Fruit fly (Drosophila melanogaster) whole organism, embryonic: ENCODE measurements around the gene CG15536.

Experiments used
- Bteb2 ChIP-seq: fragments of 200-800 bp; sonication (Bioruptor generic); optimal IDR thresholded peaks from 2 replicates; lab custom pipeline; 2016; ENCODE audit warnings: missing biosample characterization, missing genetic modification characterization
- CG10366 ChIP-seq: fragments of 200-800 bp; sonication (Bioruptor generic); IDR thresholded peaks from 2 replicates; pipeline ENCODE4 v1.3.6; 2022; ENCODE audit warnings: missing biosample characterization, missing genetic modification characterization
- CG10462 ChIP-seq: fragments of 200-800 bp; sonication (Bioruptor generic); optimal IDR thresholded peaks from 2 replicates; lab custom pipeline; 2016; ENCODE audit warnings: missing biosample characterization, missing genetic modification characterization
- CG10979 ChIP-seq: fragments of 200-800 bp; sonication (Bioruptor generic); optimal IDR thresholded peaks from 2 replicates; lab custom pipeline; 2018; ENCODE audit warnings: missing biosample characterization, mild to moderate bottlenecking, missing genetic modification characterization, moderate library complexity
- CG11093 ChIP-seq: fragments of 200-800 bp; sonication (Bioruptor generic); IDR thresholded peaks from 3 replicates; pipeline ENCODE4 v1.3.6; 2022; ENCODE audit warnings: missing biosample characterization, missing genetic modification characterization
- CG11696 ChIP-seq: fragments of 200-800 bp; sonication (Bioruptor generic); IDR thresholded peaks from 2 replicates; pipeline ENCODE4 v1.3.6; 2022; ENCODE audit warnings: missing biosample characterization, missing genetic modification characterization
- CG11723 ChIP-seq: fragments of 200-800 bp; sonication (Bioruptor generic); optimal IDR thresholded peaks from 2 replicates; lab custom pipeline; 2017; ENCODE audit warnings: missing biosample characterization, mild to moderate bottlenecking, missing genetic modification characterization
- CG13287 ChIP-seq: fragments of 200-800 bp; sonication (Bioruptor generic); IDR thresholded peaks from 2 replicates; pipeline ENCODE4 v1.3.6; 2022; ENCODE audit warnings: missing biosample characterization, missing genetic modification characterization; ENCODE audit not compliant: partially characterized antibody
- CG13624 ChIP-seq: fragments of 200-800 bp; sonication (Bioruptor generic); optimal IDR thresholded peaks from 2 replicates; lab custom pipeline; 2016; ENCODE audit warnings: missing biosample characterization, missing genetic modification characterization
- CG15479 ChIP-seq: fragments of 200-800 bp; sonication (Bioruptor generic); optimal IDR thresholded peaks from 3 replicates; lab custom pipeline; 2019; ENCODE audit warnings: missing biosample characterization, mild to moderate bottlenecking, missing genetic modification characterization, moderate library complexity
- CG16813 ChIP-seq: fragments of 200-800 bp; sonication (Bioruptor generic); IDR thresholded peaks from 3 replicates; pipeline ENCODE4 v1.3.6; 2022; ENCODE audit warnings: missing biosample characterization, missing genetic modification characterization; ENCODE audit not compliant: partially characterized antibody
- CG16863 ChIP-seq: fragments of 200-800 bp; sonication (Bioruptor generic); optimal IDR thresholded peaks from 3 replicates; lab custom pipeline; 2016; ENCODE audit warnings: missing biosample characterization, missing genetic modification characterization
- CG2875 ChIP-seq: fragments of 200-800 bp; sonication (Bioruptor generic); optimal IDR thresholded peaks from 2 replicates; lab custom pipeline; 2017; ENCODE audit warnings: missing biosample characterization, mild to moderate bottlenecking, missing genetic modification characterization, missing genetic modification reagents
- CG30403 ChIP-seq: fragments of 200-800 bp; sonication (Bioruptor generic); optimal IDR thresholded peaks from 3 replicates; lab custom pipeline; 2016; ENCODE audit warnings: missing biosample characterization, missing genetic modification characterization
- CG32767 ChIP-seq: fragments of 200-800 bp; sonication (Bioruptor generic); IDR thresholded peaks from 2 replicates; pipeline ENCODE4 v1.3.6; 2022; ENCODE audit warnings: missing biosample characterization, missing genetic modification characterization
- CG4424 ChIP-seq: fragments of 200-800 bp; sonication (Bioruptor generic); optimal IDR thresholded peaks from 3 replicates; lab custom pipeline; 2016; ENCODE audit warnings: missing biosample characterization, missing genetic modification characterization
- CG7556 ChIP-seq: fragments of 200-800 bp; sonication (Bioruptor generic); optimal IDR thresholded peaks from 2 replicates; lab custom pipeline; 2017; ENCODE audit warnings: missing biosample characterization, mild to moderate bottlenecking, missing genetic modification characterization
- CG7963 ChIP-seq: fragments of 200-800 bp; sonication (Bioruptor generic); IDR thresholded peaks from 3 replicates; pipeline ENCODE4 v1.3.6; 2022; ENCODE audit warnings: missing biosample characterization, missing genetic modification characterization; ENCODE audit not compliant: partially characterized antibody
- CG9215 ChIP-seq: fragments of 200-800 bp; sonication (Bioruptor generic); IDR thresholded peaks from 2 replicates; pipeline ENCODE4 v1.3.6; 2022; ENCODE audit warnings: missing biosample characterization, missing genetic modification characterization
- CG9609 ChIP-seq: fragments of 200-800 bp; sonication (Bioruptor generic); optimal IDR thresholded peaks from 3 replicates; lab custom pipeline; 2016; ENCODE audit warnings: missing biosample characterization, missing genetic modification characterization
- Chrac-16 ChIP-seq: fragments of 200-800 bp; sonication (Bioruptor generic); optimal IDR thresholded peaks from 3 replicates; lab custom pipeline; 2016; ENCODE audit warnings: missing biosample characterization, missing genetic modification characterization
- CkIIα-i1 ChIP-seq: fragments of 200-800 bp; sonication (Bioruptor generic); IDR thresholded peaks from 2 replicates; pipeline ENCODE4 v1.3.6; 2022; ENCODE audit warnings: missing biosample characterization, missing genetic modification characterization
- Doc3 ChIP-seq: fragments of 200-800 bp; sonication (Bioruptor generic); IDR thresholded peaks from 3 replicates; pipeline ENCODE4 v1.3.6; 2022; ENCODE audit warnings: missing biosample characterization, missing genetic modification characterization; ENCODE audit not compliant: partially characterized antibody
- Fer1 ChIP-seq: fragments of 200-800 bp; sonication (Bioruptor generic); optimal IDR thresholded peaks from 2 replicates; lab custom pipeline; 2017; ENCODE audit warnings: missing biosample characterization, mild to moderate bottlenecking, missing genetic modification characterization
- H15 ChIP-seq: fragments of 200-800 bp; sonication (Bioruptor generic); IDR thresholded peaks from 3 replicates; pipeline ENCODE4 v1.3.6; 2022; ENCODE audit warnings: missing biosample characterization, missing genetic modification characterization
- Lim3 ChIP-seq: fragments of 200-800 bp; sonication (Bioruptor generic); IDR thresholded peaks from 2 replicates; pipeline ENCODE4 v1.3.6; 2022; ENCODE audit warnings: missing biosample characterization, missing genetic modification characterization
- MESR4 ChIP-seq: fragments of 200-800 bp; sonication (Bioruptor generic); optimal IDR thresholded peaks from 2 replicates; lab custom pipeline; 2018; ENCODE audit warnings: missing biosample characterization, mild to moderate bottlenecking, missing genetic modification characterization, moderate library complexity
- MTF-1 ChIP-seq: fragments of 200-800 bp; sonication (Bioruptor generic); optimal IDR thresholded peaks from 2 replicates; lab custom pipeline; 2018; ENCODE audit warnings: missing biosample characterization, mild to moderate bottlenecking, missing genetic modification characterization, borderline replicate concordance
- NC2β ChIP-seq: fragments of 200-800 bp; sonication (Bioruptor generic); optimal IDR thresholded peaks from 2 replicates; lab custom pipeline; 2016; ENCODE audit warnings: missing biosample characterization, missing genetic modification characterization
- Rfx ChIP-seq: fragments of 200-800 bp; sonication (Bioruptor generic); IDR thresholded peaks from 2 replicates; pipeline ENCODE4 v1.3.6; 2022; ENCODE audit warnings: missing biosample characterization, missing genetic modification characterization
- Rx ChIP-seq: fragments of 200-800 bp; sonication (Bioruptor generic); IDR thresholded peaks from 2 replicates; pipeline ENCODE4 v1.3.6; 2022; ENCODE audit warnings: missing biosample characterization, missing genetic modification characterization
- Xbp1 ChIP-seq: fragments of 200-800 bp; sonication (Bioruptor generic); optimal IDR thresholded peaks from 3 replicates; lab custom pipeline; 2016; ENCODE audit warnings: missing biosample characterization, mild to moderate bottlenecking, missing genetic modification characterization
- aop ChIP-seq: fragments of 200-800 bp; sonication (Bioruptor generic); IDR thresholded peaks from 2 replicates; pipeline ENCODE4 v1.3.6; 2022; ENCODE audit warnings: missing biosample characterization, missing genetic modification characterization
- ase ChIP-seq: fragments of 200-800 bp; sonication (Bioruptor generic); IDR thresholded peaks from 3 replicates; pipeline ENCODE4 v1.3.6; 2022; ENCODE audit warnings: missing biosample characterization, missing genetic modification characterization
- ash1 ChIP-seq: fragments of 200-800 bp; sonication (Bioruptor generic); optimal IDR thresholded peaks from 2 replicates; lab custom pipeline; 2018; ENCODE audit warnings: missing biosample characterization, mild to moderate bottlenecking, missing genetic modification characterization
- caup ChIP-seq: fragments of 200-800 bp; sonication (Bioruptor generic); optimal IDR thresholded peaks from 3 replicates; lab custom pipeline; 2017; ENCODE audit warnings: missing biosample characterization, mild to moderate bottlenecking, missing genetic modification characterization, moderate library complexity; ENCODE audit not compliant: severe bottlenecking
- chinmo ChIP-seq: fragments of 200-800 bp; sonication (Bioruptor generic); IDR thresholded peaks from 4 replicates; pipeline ENCODE4 v1.3.6; 2022; ENCODE audit warnings: missing biosample characterization, missing genetic modification characterization; ENCODE audit not compliant: partially characterized antibody
- dati ChIP-seq: fragments of 200-800 bp; sonication (Bioruptor generic); IDR thresholded peaks from 2 replicates; pipeline ENCODE4 v1.3.6; 2022; ENCODE audit warnings: missing biosample characterization, missing genetic modification characterization
- dimm ChIP-seq: fragments of 200-800 bp; sonication (Bioruptor generic); IDR thresholded peaks from 2 replicates; pipeline ENCODE4 v1.3.6; 2022; ENCODE audit warnings: missing biosample characterization, missing genetic modification characterization
- dmrt99B ChIP-seq: fragments of 200-800 bp; sonication (Bioruptor generic); optimal IDR thresholded peaks from 2 replicates; lab custom pipeline; 2018; ENCODE audit warnings: missing biosample characterization, mild to moderate bottlenecking, missing genetic modification characterization, moderate library complexity
- dysf ChIP-seq: fragments of 200-800 bp; sonication (Bioruptor generic); IDR thresholded peaks from 3 replicates; pipeline ENCODE4 v1.3.6; 2022; ENCODE audit warnings: missing biosample characterization, missing genetic modification characterization
- gcm2 ChIP-seq: fragments of 200-800 bp; sonication (Bioruptor generic); optimal IDR thresholded peaks from 2 replicates; lab custom pipeline; 2016; ENCODE audit warnings: missing biosample characterization, missing genetic modification characterization
- gfzf ChIP-seq: fragments of 200-800 bp; sonication (Bioruptor generic); optimal IDR thresholded peaks from 2 replicates; lab custom pipeline; 2016; ENCODE audit warnings: missing biosample characterization, mild to moderate bottlenecking, missing genetic modification characterization, moderate library complexity
- hbn ChIP-seq: fragments of 200-800 bp; sonication (Bioruptor generic); IDR thresholded peaks from 2 replicates; pipeline ENCODE4 v1.3.6; 2022; ENCODE audit warnings: missing biosample characterization, missing genetic modification characterization; ENCODE audit not compliant: partially characterized antibody
- jing ChIP-seq: fragments of 200-800 bp; sonication (Bioruptor generic); optimal IDR thresholded peaks from 2 replicates; lab custom pipeline; 2018; ENCODE audit warnings: missing biosample characterization, mild to moderate bottlenecking, missing genetic modification characterization
- lab ChIP-seq: fragments of 200-800 bp; sonication (Bioruptor generic); optimal IDR thresholded peaks from 3 replicates; lab custom pipeline; 2017; ENCODE audit warnings: missing biosample characterization, missing genetic modification characterization, mild to moderate bottlenecking, moderate library complexity, missing genetic modification reagents
- sna ChIP-seq: fragments of 200-800 bp; sonication (Bioruptor generic); IDR thresholded peaks from 2 replicates; pipeline ENCODE4 v1.3.6; 2022; ENCODE audit warnings: missing biosample characterization, missing genetic modification characterization; ENCODE audit not compliant: partially characterized antibody
- vvl ChIP-seq: fragments of 200-800 bp; sonication (Bioruptor generic); IDR thresholded peaks from 2 replicates; pipeline ENCODE4 v1.3.6; 2022; ENCODE audit warnings: missing biosample characterization, missing genetic modification characterization
- wek ChIP-seq: fragments of 200-800 bp; sonication (Bioruptor generic); optimal IDR thresholded peaks from 3 replicates; lab custom pipeline; 2018; ENCODE audit warnings: missing biosample characterization, mild to moderate bottlenecking, missing genetic modification characterization, moderate library complexity

CG15536 gene

DNA sequence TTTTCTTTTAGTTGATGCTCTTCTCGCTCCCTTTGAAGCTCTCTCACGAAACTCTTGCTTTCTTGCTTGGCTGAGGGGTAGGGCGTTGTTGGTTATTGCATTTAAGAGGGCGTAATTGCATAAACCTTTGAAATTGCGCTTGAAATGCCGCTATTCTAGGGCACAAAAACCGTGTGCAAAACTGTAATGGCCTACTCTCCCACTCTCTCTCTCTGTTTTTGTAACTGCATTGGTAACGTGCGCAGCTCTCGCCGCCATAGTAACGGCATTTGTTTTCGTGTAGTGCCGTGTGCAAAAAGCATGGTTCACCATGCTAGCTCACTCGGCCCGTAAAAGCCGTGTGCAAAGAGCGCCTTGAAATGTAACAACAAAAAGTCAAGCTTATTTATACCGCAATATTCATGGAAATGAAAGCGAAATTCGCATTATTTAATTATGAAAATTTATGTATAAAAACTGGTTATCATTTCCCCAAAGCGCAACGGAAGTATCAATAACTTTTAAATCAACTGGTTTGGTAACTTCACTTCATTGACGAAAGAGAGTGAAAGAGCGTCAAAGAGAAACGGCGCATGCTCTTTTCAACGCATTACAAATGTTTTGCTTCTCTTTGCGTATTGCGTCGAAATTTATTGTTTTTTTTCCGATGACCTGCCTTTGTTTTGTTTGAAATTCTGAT is 38.1 kb downstream of the CG15536 start (continued):
- TF ChIP-seq CG16813 (GFP tag; lab: Robert Waterston, UW) = no peak
- no peak for TF ChIP-seq MESR4
- TF ChIP-seq dimm = no peak
- TF ChIP-seq gfzf = no peak
- TF ChIP-seq chinmo (GFP tag; lab: Robert Waterston, UW) = peak; percentile 81; the same call in 2 of the 4 replicates
- no peak for TF ChIP-seq CG10366 (GFP tag; lab: Robert Waterston, UW)
- TF ChIP-seq wek (GFP tag; lab: Kevin White, UChicago) = no peak
- TF ChIP-seq CkIIα-i1 = no peak
- no peak for TF ChIP-seq H15
- TF ChIP-seq CG15479 (GFP tag; lab: Kevin White, UChicago) = peak; percentile 82
- TF ChIP-seq dati (GFP tag; lab: Robert Waterston, UW) = no peak
- TF ChIP-seq Rx (GFP tag; lab: Robert Waterston, UW) = no peak
- peak; percentile 66 for TF ChIP-seq Rfx (GFP tag; lab: Robert Waterston, UW)
- peak; percentile 30 for TF ChIP-seq Fer1 (GFP tag; lab: Kevin White, UChicago)
- TF ChIP-seq caup = no peak
- no peak for TF ChIP-seq CG16863 (GFP tag; lab: Kevin White, UChicago)
- no peak for TF ChIP-seq CG13624 (GFP tag; lab: Kevin White, UChicago)
- TF ChIP-seq CG9609 (GFP tag; lab: Kevin White, UChicago) = no peak
- TF ChIP-seq CG11696 (GFP tag; lab: Robert Waterston, UW) = no peak
- TF ChIP-seq MTF-1 = peak; percentile 100
- TF ChIP-seq Doc3 = no peak
- TF ChIP-seq CG10462 (GFP tag; lab: Kevin White, UChicago) = peak; percentile 75
- TF ChIP-seq Lim3 (GFP tag; lab: Robert Waterston, UW) = no peak
- no peak for TF ChIP-seq CG9215 (GFP tag; lab: Robert Waterston, UW)
- TF ChIP-seq jing (GFP tag; lab: Kevin White, UChicago) = no peak
- TF ChIP-seq CG2875 = no peak
- peak; percentile 87 for TF ChIP-seq vvl (GFP tag; lab: Robert Waterston, UW)
- TF ChIP-seq Bteb2 (GFP tag; lab: Kevin White, UChicago) = no peak
- 0 out of 2 replicates have a peak, but pooled peaks have one; percentile 28 for TF ChIP-seq aop (GFP tag; lab: Robert Waterston, UW)
- TF ChIP-seq CG32767 = no peak
- no peak for TF ChIP-seq CG4424 (GFP tag; lab: Kevin White, UChicago)
- TF ChIP-seq Xbp1 = no peak
- TF ChIP-seq NC2β (GFP tag; lab: Kevin White, UChicago) = no peak
- TF ChIP-seq dmrt99B (tag; lab: Kevin White, UChicago) = no peak
- no peak for TF ChIP-seq CG7963
- TF ChIP-seq sna = peak; percentile 40; the same call in 1 of the 2 replicates
- no peak for TF ChIP-seq gcm2 (GFP tag; lab: Kevin White, UChicago)
- TF ChIP-seq CG7556 (GFP tag; lab: Kevin White, UChicago) = no peak
- TF ChIP-seq Chrac-16 = no peak
- TF ChIP-seq CG13287 (GFP tag; lab: Robert Waterston, UW) = peak; percentile 20; the same call in 1 of the 2 replicates
- no peak for TF ChIP-seq CG30403 (GFP tag; lab: Kevin White, UChicago)
- no peak for TF ChIP-seq CG11723 (GFP tag; lab: Kevin White, UChicago)
- TF ChIP-seq dysf = no peak
- TF ChIP-seq lab = no peak
- TF ChIP-seq ase = no peak
- TF ChIP-seq CG11093 = no peak
- TF ChIP-seq CG10979 (tag; lab: Kevin White, UChicago) = no peak
- 0 out of 2 replicates have a peak, but pooled peaks have one; percentile 29 for TF ChIP-seq hbn (GFP tag; lab: Robert Waterston, UW)
- no peak for TF ChIP-seq ash1
